Fruit fly (Drosophila melanogaster) whole organism, embryonic: ENCODE measurements around the gene Tmhs.
A peak's percentile ranks its signal among the peaks of the same experiment; 100 is the strongest.

ENCODE experiments used
- B-H2 ChIP-seq: fragments of 200-800 bp; sonication (Bioruptor generic); optimal IDR thresholded peaks from 2 replicates; lab custom pipeline; 2018; ENCODE audit warnings: missing biosample characterization, mild to moderate bottlenecking, missing genetic modification characterization
- BEAF-32 ChIP-seq: fragments of 200-800 bp; sonication (Bioruptor generic); optimal IDR thresholded peaks from 3 replicates; lab custom pipeline; 2017; ENCODE audit warnings: missing biosample characterization, missing genetic modification characterization, mild to moderate bottlenecking, moderate library complexity, missing genetic modification reagents
- CG12299 ChIP-seq: fragments of 200-800 bp; sonication (Bioruptor generic); optimal IDR thresholded peaks from 2 replicates; lab custom pipeline; 2018; ENCODE audit warnings: missing biosample characterization, mild to moderate bottlenecking, missing genetic modification characterization
- CG12744 ChIP-seq: fragments of 200-800 bp; sonication (Bioruptor generic); optimal IDR thresholded peaks from 2 replicates; lab custom pipeline; 2016; ENCODE audit warnings: missing biosample characterization, missing genetic modification characterization
- CG13424 ChIP-seq: fragments of 200-800 bp; sonication (Bioruptor generic); optimal IDR thresholded peaks from 2 replicates; lab custom pipeline; 2019; ENCODE audit warnings: missing biosample characterization, mild to moderate bottlenecking, missing genetic modification characterization, moderate library complexity
- CG14050 ChIP-seq: fragments of 200-800 bp; sonication (Bioruptor generic); IDR thresholded peaks from 3 replicates; pipeline ENCODE4 v1.3.6; 2022; ENCODE audit warnings: missing biosample characterization, missing genetic modification characterization
- CG1602 ChIP-seq: fragments of 200-800 bp; sonication (Bioruptor generic); optimal IDR thresholded peaks from 3 replicates; lab custom pipeline; 2016; ENCODE audit warnings: missing biosample characterization, missing genetic modification characterization
- CG17359 ChIP-seq: fragments of 200-800 bp; sonication (Bioruptor generic); optimal IDR thresholded peaks from 3 replicates; lab custom pipeline; 2018; ENCODE audit warnings: missing biosample characterization, mild to moderate bottlenecking, missing genetic modification characterization, moderate library complexity
- CG3995 ChIP-seq: fragments of 200-800 bp; sonication (Bioruptor generic); optimal IDR thresholded peaks from 3 replicates; lab custom pipeline; 2016; ENCODE audit warnings: missing biosample characterization, missing genetic modification characterization
- CG5180 ChIP-seq: fragments of 200-800 bp; sonication (Bioruptor generic); optimal IDR thresholded peaks from 3 replicates; lab custom pipeline; 2017; ENCODE audit warnings: missing biosample characterization, missing genetic modification characterization, mild to moderate bottlenecking, moderate library complexity, missing genetic modification reagents
- CG6683 ChIP-seq: fragments of 200-800 bp; sonication (Bioruptor generic); optimal IDR thresholded peaks from 2 replicates; lab custom pipeline; 2017; ENCODE audit warnings: missing biosample characterization, mild to moderate bottlenecking, missing genetic modification characterization, missing genetic modification reagents
- CG6813 ChIP-seq: fragments of 200-800 bp; sonication (Bioruptor generic); optimal IDR thresholded peaks from 2 replicates; lab custom pipeline; 2017; ENCODE audit warnings: missing biosample characterization, missing genetic modification characterization, mild to moderate bottlenecking, moderate library complexity, missing genetic modification reagents
- CG8765 ChIP-seq: fragments of 200-800 bp; sonication (Bioruptor generic); IDR thresholded peaks from 2 replicates; pipeline ENCODE4 v1.3.6; 2022; ENCODE audit warnings: missing biosample characterization, missing genetic modification characterization
- CG8944 ChIP-seq: fragments of 200-800 bp; sonication (Bioruptor generic); optimal IDR thresholded peaks from 3 replicates; lab custom pipeline; 2016; ENCODE audit warnings: missing biosample characterization, missing genetic modification characterization
- Dll ChIP-seq: fragments of 200-800 bp; sonication (Bioruptor generic); IDR thresholded peaks from 4 replicates; pipeline ENCODE4 v1.3.6; 2022; ENCODE audit warnings: missing biosample characterization, missing genetic modification characterization; ENCODE audit not compliant: partially characterized antibody
- Fer3 ChIP-seq: fragments of 200-800 bp; sonication (Bioruptor generic); optimal IDR thresholded peaks from 2 replicates; lab custom pipeline; 2018; ENCODE audit warnings: missing biosample characterization, mild to moderate bottlenecking, missing genetic modification characterization, moderate library complexity
- Gug ChIP-seq: fragments of 200-800 bp; sonication (Bioruptor generic); IDR thresholded peaks from 4 replicates; pipeline ENCODE4 v1.3.6; 2022; ENCODE audit warnings: missing biosample characterization, missing genetic modification characterization
- HLH4C ChIP-seq: fragments of 200-800 bp; sonication (Bioruptor generic); IDR thresholded peaks from 3 replicates; pipeline ENCODE4 v1.3.6; 2022; ENCODE audit warnings: missing biosample characterization, missing genetic modification characterization; ENCODE audit not compliant: partially characterized antibody
- Hmr ChIP-seq: fragments of 200-800 bp; sonication (Bioruptor generic); optimal IDR thresholded peaks from 3 replicates; lab custom pipeline; 2017; ENCODE audit warnings: mild to moderate bottlenecking, missing biosample characterization, missing genetic modification reagents, missing genetic modification characterization
- MBD-R2 ChIP-seq: fragments of 200-800 bp; sonication (Bioruptor generic); IDR thresholded peaks from 2 replicates; pipeline ENCODE4 v1.3.6; 2022; ENCODE audit warnings: missing biosample characterization, missing genetic modification characterization
- MESR4 ChIP-seq: fragments of 200-800 bp; sonication (Bioruptor generic); optimal IDR thresholded peaks from 2 replicates; lab custom pipeline; 2018; ENCODE audit warnings: missing biosample characterization, mild to moderate bottlenecking, missing genetic modification characterization, moderate library complexity
- Med ChIP-seq: fragments of 200-800 bp; sonication (Bioruptor generic); peaks from one replicate; lab custom pipeline; 2016; ENCODE audit warnings: missing biosample characterization, missing genetic modification characterization, mild to moderate bottlenecking, inconsistent platforms, moderate library complexity
- Mrtf ChIP-seq: fragments of 200-800 bp; sonication (Bioruptor generic); IDR thresholded peaks from 3 replicates; pipeline ENCODE4 v1.3.6; 2022; ENCODE audit warnings: missing biosample characterization, missing genetic modification characterization
- NK7.1 ChIP-seq: fragments of 200-800 bp; sonication (Bioruptor generic); optimal IDR thresholded peaks from 3 replicates; lab custom pipeline; 2016; ENCODE audit warnings: missing biosample characterization, missing genetic modification characterization
- Nf-YB ChIP-seq: fragments of 200-800 bp; sonication (Bioruptor generic); optimal IDR thresholded peaks from 3 replicates; lab custom pipeline; 2019; ENCODE audit warnings: missing biosample characterization, mild to moderate bottlenecking, missing genetic modification characterization, moderate library complexity
- Poxn ChIP-seq: fragments of 200-800 bp; sonication (Bioruptor generic); IDR thresholded peaks from 2 replicates; pipeline ENCODE4 v1.3.6; 2022; ENCODE audit warnings: missing biosample characterization, missing genetic modification characterization
- Rfx ChIP-seq: fragments of 200-800 bp; sonication (Bioruptor generic); IDR thresholded peaks from 2 replicates; pipeline ENCODE4 v1.3.6; 2022; ENCODE audit warnings: missing biosample characterization, missing genetic modification characterization
- Sox102F ChIP-seq: fragments of 200-800 bp; sonication (Bioruptor generic); optimal IDR thresholded peaks from 2 replicates; lab custom pipeline; 2018; ENCODE audit warnings: missing biosample characterization, mild to moderate bottlenecking, missing genetic modification characterization, moderate library complexity
- al ChIP-seq: fragments of 200-800 bp; sonication (Bioruptor generic); IDR thresholded peaks from 2 replicates; pipeline ENCODE4 v1.3.6; 2022; ENCODE audit warnings: missing biosample characterization, missing genetic modification characterization
- ase ChIP-seq: fragments of 200-800 bp; sonication (Bioruptor generic); IDR thresholded peaks from 3 replicates; pipeline ENCODE4 v1.3.6; 2022; ENCODE audit warnings: missing biosample characterization, missing genetic modification characterization
- bbx ChIP-seq: fragments of 200-800 bp; sonication (Bioruptor generic); IDR thresholded peaks from 2 replicates; pipeline ENCODE4 v1.3.6; 2022; ENCODE audit warnings: missing biosample characterization, missing genetic modification characterization; ENCODE audit not compliant: partially characterized antibody
- dpn ChIP-seq, 2 experiments: fragments of 200-800 bp; sonication (Bioruptor generic); optimal IDR thresholded peaks; 3 replicates each; lab custom pipeline; 2016; ENCODE audit warnings: missing biosample characterization in 2 of 2, missing genetic modification characterization in 2 of 2
- eve ChIP-seq, 2 experiments: fragments of >200 bp; optimal IDR thresholded peaks; 2 replicates each; lab custom pipeline; 2017; ENCODE audit warnings: missing biosample characterization in 2 of 2, missing genetic modification characterization in 2 of 2
- gem ChIP-seq: fragments of 200-800 bp; sonication (Bioruptor generic); optimal IDR thresholded peaks from 2 replicates; lab custom pipeline; 2019; ENCODE audit warnings: missing biosample characterization, mild to moderate bottlenecking, missing genetic modification characterization, moderate library complexity
- grn ChIP-seq: fragments of 200-800 bp; sonication (Bioruptor generic); optimal IDR thresholded peaks from 3 replicates; lab custom pipeline; 2017; ENCODE audit warnings: missing biosample characterization, missing genetic modification characterization
- ind ChIP-seq: fragments of 200-800 bp; sonication (Bioruptor generic); optimal IDR thresholded peaks from 3 replicates; lab custom pipeline; 2016; ENCODE audit warnings: missing biosample characterization, missing genetic modification characterization
- lilli ChIP-seq: fragments of 200-800 bp; sonication (Bioruptor generic); optimal IDR thresholded peaks from 3 replicates; lab custom pipeline; 2016; ENCODE audit warnings: missing biosample characterization, missing genetic modification characterization
- lmd ChIP-seq: fragments of 200-800 bp; sonication (Bioruptor generic); IDR thresholded peaks from 2 replicates; pipeline ENCODE4 v1.3.6; 2022; ENCODE audit warnings: missing biosample characterization, missing genetic modification characterization
- pan ChIP-seq, 4 experiments: fragments of >200 bp in 3 of 4; fragments of 200-800 bp in 1 of 4; sonication (Bioruptor generic) in 1 of 4; optimal IDR thresholded peaks in 3 of 4; IDR thresholded peaks in 1 of 4; 2 replicates each; pipeline versions ENCODE4 v1.3.6 to Lab custom; 2017 to 2022; ENCODE audit warnings: missing biosample characterization in 2 of 4, missing genetic modification characterization in 2 of 4, mixed read lengths in 1 of 4
- peb ChIP-seq: fragments of 200-800 bp; sonication (Bioruptor generic); IDR thresholded peaks from 2 replicates; pipeline ENCODE4 v1.3.6; 2022; ENCODE audit warnings: missing biosample characterization, missing genetic modification characterization
- psq ChIP-seq: fragments of 200-800 bp; sonication (Bioruptor generic); optimal IDR thresholded peaks from 2 replicates; lab custom pipeline; 2017; ENCODE audit warnings: missing biosample characterization, missing genetic modification characterization
- rib ChIP-seq: fragments of 200-800 bp; sonication (Bioruptor generic); IDR thresholded peaks from 2 replicates; pipeline ENCODE4 v1.3.6; 2022; ENCODE audit warnings: missing biosample characterization, missing genetic modification characterization
- salm ChIP-seq: fragments of 200-800 bp; sonication (Bioruptor generic); optimal IDR thresholded peaks from 2 replicates; lab custom pipeline; 2018; ENCODE audit warnings: missing biosample characterization, mild to moderate bottlenecking, missing genetic modification characterization
- scrt ChIP-seq: fragments of 200-800 bp; sonication (Bioruptor generic); optimal IDR thresholded peaks from 2 replicates; lab custom pipeline; 2018; ENCODE audit warnings: missing biosample characterization, mild to moderate bottlenecking, missing genetic modification characterization, moderate library complexity
- slp2 ChIP-seq: fragments of 200-800 bp; sonication (Bioruptor generic); optimal IDR thresholded peaks from 2 replicates; lab custom pipeline; 2016; ENCODE audit warnings: missing biosample characterization, missing genetic modification characterization
- sr ChIP-seq: fragments of 200-800 bp; sonication (Bioruptor generic); IDR thresholded peaks from 3 replicates; pipeline ENCODE4 v1.3.6; 2022; ENCODE audit warnings: missing biosample characterization, missing genetic modification characterization
- tna ChIP-seq: fragments of 200-800 bp; sonication (Bioruptor generic); IDR thresholded peaks from 2 replicates; pipeline ENCODE4 v1.3.6; 2022; ENCODE audit warnings: missing biosample characterization, missing genetic modification characterization; ENCODE audit not compliant: partially characterized antibody
- ttk ChIP-seq: fragments of 200-800 bp; sonication (Bioruptor generic); IDR thresholded peaks from 2 replicates; pipeline ENCODE4 v2.1.2; 2022; ENCODE audit warnings: missing biosample characterization, missing genetic modification characterization
- zen ChIP-seq: fragments of 200-800 bp; sonication (Bioruptor generic); optimal IDR thresholded peaks from 3 replicates; lab custom pipeline; 2018; ENCODE audit warnings: missing biosample characterization, mild to moderate bottlenecking, missing genetic modification characterization, moderate library complexity

Gene Tmhs

DNA sequence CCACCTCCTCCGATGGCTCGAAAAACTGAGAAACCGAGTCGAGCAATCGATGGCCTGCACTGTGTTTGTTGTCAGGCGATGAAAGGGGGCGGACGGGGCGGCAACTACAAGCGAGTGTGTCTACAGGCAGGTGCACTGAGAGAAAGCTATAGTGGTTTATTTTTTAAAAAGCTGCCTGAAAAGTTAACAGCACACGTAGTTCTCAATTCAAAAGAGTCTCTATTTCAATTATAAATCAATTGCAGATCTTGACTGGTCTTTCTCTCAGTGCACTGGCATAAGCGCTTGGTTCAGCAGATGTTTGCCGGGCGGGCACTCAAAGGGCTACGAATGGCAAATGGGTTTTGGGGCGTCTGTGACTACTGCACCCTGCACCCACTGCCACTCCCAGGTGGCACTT, 4.8 kb upstream of the Tmhs start (continued):
- peak; percentile 56 for TF ChIP-seq al (GFP tag; lab: Robert Waterston, UW)
- TF ChIP-seq rib: no peak
- no peak for TF ChIP-seq zen (tag; lab: Kevin White, UChicago)
- 0 out of 3 replicates have a peak, but pooled peaks have one; percentile 32 for TF ChIP-seq sr (GFP tag; lab: Robert Waterston, UW)
- TF ChIP-seq Sox102F (GFP tag; lab: Kevin White, UChicago): peak; percentile 25
- TF ChIP-seq Poxn: no peak
- TF ChIP-seq CG13424 (tag; lab: Kevin White, UChicago): no peak
- no peak for TF ChIP-seq CG12299 (tag; lab: Kevin White, UChicago)
- 0 out of 3 replicates have a peak, but pooled peaks have one; percentile 22 for TF ChIP-seq CG14050 (GFP tag; lab: Robert Waterston, UW)
- no peak for TF ChIP-seq MBD-R2 (GFP tag; lab: Robert Waterston, UW)
- peak; percentile 59; the same call in 1 of the 3 replicates for TF ChIP-seq ase (GFP tag; lab: Robert Waterston, UW)
- TF ChIP-seq ind (GFP tag; lab: Kevin White, UChicago): peak; percentile 53
- peak; percentile 55; the same call in 1 of the 3 replicates for TF ChIP-seq Mrtf (GFP tag; lab: Robert Waterston, UW)
- TF ChIP-seq bbx: no peak
- TF ChIP-seq, all 482 proteins: peak for 111

DNA sequence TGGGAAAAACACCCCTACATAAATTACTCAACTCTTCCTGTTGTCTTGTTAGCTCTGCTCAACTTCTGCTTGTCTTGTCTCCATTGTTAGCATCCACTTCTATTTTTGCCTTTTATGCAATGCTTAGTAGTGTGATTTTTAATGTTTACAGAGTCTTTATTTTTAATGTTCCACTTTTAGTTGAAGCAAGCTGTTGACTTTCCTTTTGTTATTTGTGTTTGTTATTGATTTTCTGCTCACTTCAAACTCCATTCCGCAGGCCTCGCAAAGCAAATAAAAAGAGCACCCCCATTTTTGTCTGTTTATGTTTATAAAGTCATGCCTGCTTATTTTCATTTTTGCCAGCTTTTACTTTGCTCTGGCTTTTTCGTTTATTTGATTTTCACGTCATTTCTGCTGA, 3.5 kb upstream of the Tmhs start:
- TF ChIP-seq CG12744 (GFP tag; lab: Kevin White, UChicago) (no peak), al (GFP tag; lab: Robert Waterston, UW) (no peak), pan (optimal IDR thresholded peaks at IDR 0.05; lab: Kevin White, UChicago) (no peak), pan (GFP tag; optimal IDR thresholded peaks at IDR 0.05 in 1 of 2, IDR thresholded peaks at IDR 0.05 in 1 of 2) (peak in 1 of 2 experiments; percentile 5), BEAF-32 (no peak), ase (GFP tag; lab: Robert Waterston, UW) (no peak), gem (tag; lab: Kevin White, UChicago) (peak; percentile 3), CG6683 (GFP tag; lab: Kevin White, UChicago) (no peak), Med (GFP tag; lab: Kevin White, UChicago) (peak; percentile 53), Gug (GFP tag; lab: Robert Waterston, UW) (no peak), peb (GFP tag; lab: Robert Waterston, UW) (no peak), CG8944 (GFP tag; lab: Kevin White, UChicago) (no peak), ttk (GFP tag; lab: Robert Waterston, UW) (no peak), Fer3 (no peak), CG6813 (GFP tag; lab: Kevin White, UChicago) (no peak), psq (no peak), HLH4C (GFP tag; lab: Robert Waterston, UW) (no peak), eve (GFP tag; optimal IDR thresholded peaks at IDR 0.05; lab: Kevin White, UChicago) (no peak), scrt (GFP tag; lab: Kevin White, UChicago) (peak; percentile 2), lilli (GFP tag; lab: Kevin White, UChicago) (no peak), lmd (no peak), CG8765 (GFP tag; lab: Robert Waterston, UW) (no peak), dpn (GFP tag; optimal IDR thresholded peaks at IDR 0.05; lab: Kevin White, UChicago) (no peak), Rfx (0 out of 2 replicates have a peak, but pooled peaks have one; percentile 16), B-H2 (GFP tag; lab: Kevin White, UChicago) (no peak), CG3995 (no peak), salm (tag; lab: Kevin White, UChicago) (no peak), Dll (GFP tag; lab: Robert Waterston, UW) (no peak), CG17359 (tag; lab: Kevin White, UChicago) (peak; percentile 24), grn (no peak), NK7.1 (GFP tag; lab: Kevin White, UChicago) (no peak), Nf-YB (no peak), MESR4 (GFP tag; lab: Kevin White, UChicago) (no peak), CG1602 (no peak), tna (GFP tag; lab: Robert Waterston, UW) (no peak), rib (no peak), Hmr (GFP tag; lab: Kevin White, UChicago) (no peak), slp2 (GFP tag; lab: Kevin White, UChicago) (no peak), CG5180 (GFP tag; lab: Kevin White, UChicago) (no peak)
